Fruit fly (Drosophila melanogaster): ENCODE measurements around the gene CG14421.

Gene CG14421

DNA sequence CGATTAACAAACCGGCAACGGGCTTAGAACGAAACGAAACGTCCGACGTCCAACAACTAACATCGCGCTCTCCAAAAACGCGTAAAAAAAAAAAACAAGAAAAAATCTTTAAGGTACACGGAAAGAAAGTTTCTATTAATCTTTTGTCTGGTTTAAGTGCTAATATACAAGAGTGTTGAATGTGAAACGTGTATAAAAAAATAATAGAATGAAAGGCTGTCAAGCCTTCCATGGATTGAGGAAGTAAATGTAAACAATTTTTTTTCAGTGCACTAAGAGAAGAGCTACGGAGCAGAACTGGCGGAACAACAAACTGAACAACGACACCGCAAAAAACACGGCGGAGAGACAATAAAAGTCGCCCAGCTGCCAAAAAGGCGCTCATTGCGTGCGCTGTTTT is 21.5 kb upstream of the CG14421 start, which contains the start of gene CG3588:
CG3588 (plus strand) TSS at position 29 of the 400 bp plus-strand sequence.
- TF ChIP-seq CG6689 (GFP tag; IDR thresholded peaks at IDR 0.05) (peak; percentile 71), Abd-B (GFP tag; optimal IDR thresholded peaks at IDR 0.05) (peak; percentile 61), CG42726 (GFP tag; IDR thresholded peaks at IDR 0.05; ENCODE audit: partially characterized antibody) (no peak), CG18619 (GFP tag; optimal IDR thresholded peaks at IDR 0.05) (peak; percentile 57), esg (GFP tag; conservative IDR thresholded peaks at IDR 0.05) (peak; percentile 73), CG7786 (GFP tag; optimal IDR thresholded peaks at IDR 0.05) (peak; percentile 65), fu2 (GFP tag; optimal IDR thresholded peaks at IDR 0.05) (peak; percentile 66), aop (GFP tag; IDR thresholded peaks at IDR 0.05) (no peak), chinmo (GFP tag; IDR thresholded peaks at IDR 0.05; ENCODE audit: partially characterized antibody) (0 out of 4 replicates have a peak, but pooled peaks have one; percentile 39), vvl (GFP tag; IDR thresholded peaks at IDR 0.05) (peak; percentile 73; the same call in 1 of the 2 replicates), CG10979 (tag; optimal IDR thresholded peaks at IDR 0.05) (peak; percentile 40), CG6272 (GFP tag; IDR thresholded peaks at IDR 0.05) (0 out of 2 replicates have a peak, but pooled peaks have one; percentile 15), fd102C (GFP tag; optimal IDR thresholded peaks at IDR 0.05) (no peak), Blimp-1 (GFP tag; optimal IDR thresholded peaks at IDR 0.05) (peak; percentile 46), C15 (GFP tag; IDR thresholded peaks at IDR 0.05) (peak; percentile 59; the same call in 2 of the 3 replicates), Dip3 (GFP tag; optimal IDR thresholded peaks at IDR 0.05) (peak; percentile 59), CG8478 (optimal IDR thresholded peaks at IDR 0.05) (no peak), CG10431 (GFP tag; optimal IDR thresholded peaks at IDR 0.05) (no peak), Camta (GFP tag; optimal IDR thresholded peaks at IDR 0.05) (no peak), sug (tag; optimal IDR thresholded peaks at IDR 0.05) (peak; percentile 44), Hmr (GFP tag; optimal IDR thresholded peaks at IDR 0.05) (peak; percentile 71), cwo (GFP tag; optimal IDR thresholded peaks at IDR 0.05) (peak; percentile 57), CG10959 (GFP tag; IDR thresholded peaks at IDR 0.05) (0 out of 2 replicates have a peak, but pooled peaks have one; percentile 19), Fer2 (tag; optimal IDR thresholded peaks at IDR 0.05) (peak; percentile 41), CG10209 (GFP tag; optimal IDR thresholded peaks at IDR 0.05) (peak; percentile 61), Vsx1 (GFP tag; optimal IDR thresholded peaks at IDR 0.05) (peak; percentile 16), ara (GFP tag; IDR thresholded peaks at IDR 0.05) (peak; percentile 65), vfl (GFP tag; optimal IDR thresholded peaks at IDR 0.05) (peak; percentile 66), salm (tag; optimal IDR thresholded peaks at IDR 0.05) (peak; percentile 6), CG8924 (tag; optimal IDR thresholded peaks at IDR 0.05) (peak; percentile 49), lov (optimal IDR thresholded peaks at IDR 0.05) (no peak), lov (GFP tag; IDR thresholded peaks at IDR 0.05) (0 out of 3 replicates have a peak, but pooled peaks have one; percentile 14), CG30403 (GFP tag; optimal IDR thresholded peaks at IDR 0.05) (peak; percentile 78), CHES-1-like (GFP tag; optimal IDR thresholded peaks at IDR 0.05) (peak; percentile 74), Hey (tag; optimal IDR thresholded peaks at IDR 0.05) (no peak), prd (optimal IDR thresholded peaks at IDR 0.05) (no peak), prd (GFP tag; IDR thresholded peaks at IDR 0.05) (peak; percentile 75), bsh (GFP tag; optimal IDR thresholded peaks at IDR 0.05) (peak in 1 of 2 experiments; percentile 66), D19B (GFP tag; optimal IDR thresholded peaks at IDR 0.05) (peak; percentile 63), CG18599 (GFP tag; optimal IDR thresholded peaks at IDR 0.05) (peak; percentile 78), CG15011 (GFP tag; optimal IDR thresholded peaks at IDR 0.05) (peak; percentile 44), Ets97D (GFP tag; optimal IDR thresholded peaks at IDR 0.05) (peak; percentile 24), br (optimal IDR thresholded peaks at IDR 0.05) (no peak), Ada2b (GFP tag; IDR thresholded peaks at IDR 0.05) (peak; percentile 68), CG9609 (GFP tag; optimal IDR thresholded peaks at IDR 0.05) (peak; percentile 38), HHEX (GFP tag; optimal IDR thresholded peaks at IDR 0.05) (peak; percentile 67), NfI (GFP tag; optimal IDR thresholded peaks at IDR 0.05) (peak; percentile 81), CG1603 (tag; optimal IDR thresholded peaks at IDR 0.05) (peak; percentile 47), dysf (GFP tag; IDR thresholded peaks at IDR 0.05) (peak; percentile 87), NK7.1 (GFP tag; optimal IDR thresholded peaks at IDR 0.05) (peak; percentile 42), CG11456 (GFP tag; IDR thresholded peaks at IDR 0.05) (peak; percentile 88)
